Fruit fly (Drosophila melanogaster) whole organism, embryonic: Measurements from ENCODE around the gene Drgx.

ENCODE experiments used
- Adf1 ChIP-seq: fragments of 200-800 bp; sonication (Bioruptor generic); IDR thresholded peaks from 2 replicates; pipeline ENCODE4 v1.3.6; 2022; ENCODE audit warnings: missing biosample characterization, missing genetic modification characterization
- Bdp1 ChIP-seq: fragments of 200-800 bp; sonication (Bioruptor generic); optimal IDR thresholded peaks from 3 replicates; lab custom pipeline; 2016; ENCODE audit warnings: missing biosample characterization, missing genetic modification characterization
- BtbVII ChIP-seq: fragments of 200-800 bp; sonication (Bioruptor generic); optimal IDR thresholded peaks from 3 replicates; lab custom pipeline; 2017; ENCODE audit warnings: missing biosample characterization, mild to moderate bottlenecking, missing genetic modification characterization
- CG10959 ChIP-seq: fragments of 200-800 bp; sonication (Bioruptor generic); IDR thresholded peaks from 2 replicates; pipeline ENCODE4 v1.3.6; 2022; ENCODE audit warnings: missing biosample characterization, missing genetic modification characterization
- CG11560 ChIP-seq: fragments of 200-800 bp; sonication (Bioruptor generic); IDR thresholded peaks from 3 replicates; pipeline ENCODE4 v1.3.6; 2022; ENCODE audit warnings: missing biosample characterization, missing genetic modification characterization
- CG11696 ChIP-seq: fragments of 200-800 bp; sonication (Bioruptor generic); IDR thresholded peaks from 2 replicates; pipeline ENCODE4 v1.3.6; 2022; ENCODE audit warnings: missing biosample characterization, missing genetic modification characterization
- CG13287 ChIP-seq: fragments of 200-800 bp; sonication (Bioruptor generic); IDR thresholded peaks from 2 replicates; pipeline ENCODE4 v1.3.6; 2022; ENCODE audit warnings: missing biosample characterization, missing genetic modification characterization; ENCODE audit not compliant: partially characterized antibody
- CG14965 ChIP-seq: fragments of 200-800 bp; sonication (Bioruptor generic); optimal IDR thresholded peaks from 2 replicates; lab custom pipeline; 2016; ENCODE audit warnings: missing biosample characterization, missing genetic modification characterization, borderline replicate concordance
- CG15269 ChIP-seq: fragments of 200-800 bp; sonication (Bioruptor generic); optimal IDR thresholded peaks from 2 replicates; lab custom pipeline; 2018; ENCODE audit warnings: missing biosample characterization, mild to moderate bottlenecking, missing genetic modification characterization, moderate library complexity
- CG17568 ChIP-seq: fragments of 200-800 bp; sonication (Bioruptor generic); optimal IDR thresholded peaks from 2 replicates; lab custom pipeline; 2018; ENCODE audit warnings: missing biosample characterization, mild to moderate bottlenecking, missing genetic modification characterization, moderate library complexity
- CG1792 ChIP-seq: fragments of 200-800 bp; sonication (Bioruptor generic); optimal IDR thresholded peaks from 2 replicates; lab custom pipeline; 2016; ENCODE audit warnings: missing biosample characterization, missing genetic modification characterization
- CG1832 ChIP-seq: fragments of 200-800 bp; sonication (Bioruptor generic); optimal IDR thresholded peaks from 2 replicates; lab custom pipeline; 2017; ENCODE audit warnings: missing biosample characterization, mild to moderate bottlenecking, missing genetic modification characterization, inconsistent platforms
- CG2202 ChIP-seq: fragments of 200-800 bp; sonication (Bioruptor generic); optimal IDR thresholded peaks from 2 replicates; lab custom pipeline; 2018; ENCODE audit warnings: missing biosample characterization, mild to moderate bottlenecking, missing genetic modification characterization
- CG30403 ChIP-seq: fragments of 200-800 bp; sonication (Bioruptor generic); optimal IDR thresholded peaks from 3 replicates; lab custom pipeline; 2016; ENCODE audit warnings: missing biosample characterization, missing genetic modification characterization
- CG34376 ChIP-seq: fragments of 200-800 bp; sonication (Bioruptor generic); optimal IDR thresholded peaks from 2 replicates; lab custom pipeline; 2018; ENCODE audit warnings: missing biosample characterization, mild to moderate bottlenecking, missing genetic modification characterization
- CG3838 ChIP-seq: fragments of 200-800 bp; sonication (Bioruptor generic); optimal IDR thresholded peaks from 3 replicates; lab custom pipeline; 2016; ENCODE audit warnings: missing biosample characterization, missing genetic modification characterization
- CG43689 ChIP-seq: fragments of 200-800 bp; sonication (Bioruptor generic); IDR thresholded peaks from 2 replicates; pipeline ENCODE4 v1.3.6; 2022; ENCODE audit warnings: missing biosample characterization, missing genetic modification characterization
- CG4707 ChIP-seq: fragments of 200-800 bp; sonication (Bioruptor generic); optimal IDR thresholded peaks from 2 replicates; lab custom pipeline; 2018; ENCODE audit warnings: missing biosample characterization, mild to moderate bottlenecking, missing genetic modification characterization, moderate library complexity
- CG6175 ChIP-seq: fragments of 200-800 bp; sonication (Bioruptor generic); IDR thresholded peaks from 3 replicates; pipeline ENCODE4 v1.3.6; 2022; ENCODE audit warnings: missing biosample characterization, missing genetic modification characterization
- CG6654 ChIP-seq: fragments of 200-800 bp; sonication (Bioruptor generic); optimal IDR thresholded peaks from 2 replicates; lab custom pipeline; 2017; ENCODE audit warnings: missing biosample characterization, mild to moderate bottlenecking, missing genetic modification characterization
- CG7357 ChIP-seq: fragments of 200-800 bp; sonication (Bioruptor generic); IDR thresholded peaks from 3 replicates; pipeline ENCODE4 v1.3.6; 2022; ENCODE audit warnings: missing biosample characterization, missing genetic modification characterization
- CG7786 ChIP-seq: fragments of 200-800 bp; sonication (Bioruptor generic); optimal IDR thresholded peaks from 2 replicates; lab custom pipeline; 2016; ENCODE audit warnings: missing biosample characterization, missing genetic modification characterization
- CG8765 ChIP-seq: fragments of 200-800 bp; sonication (Bioruptor generic); IDR thresholded peaks from 2 replicates; pipeline ENCODE4 v1.3.6; 2022; ENCODE audit warnings: missing biosample characterization, missing genetic modification characterization
- CG9727 ChIP-seq: fragments of 200-800 bp; sonication (Bioruptor generic); optimal IDR thresholded peaks from 3 replicates; lab custom pipeline; 2017; ENCODE audit warnings: missing biosample characterization, mild to moderate bottlenecking, missing genetic modification characterization
- CTCF ChIP-seq: fragments of 200-800 bp; sonication (Bioruptor generic); optimal IDR thresholded peaks from 2 replicates; lab custom pipeline; 2017; ENCODE audit warnings: missing biosample characterization, mild to moderate bottlenecking, missing genetic modification characterization, moderate library complexity
- Dek ChIP-seq: fragments of 200-800 bp; sonication (Bioruptor generic); optimal IDR thresholded peaks from 3 replicates; lab custom pipeline; 2019; ENCODE audit warnings: missing biosample characterization, mild to moderate bottlenecking, missing genetic modification characterization, moderate library complexity
- Dll ChIP-seq: fragments of 200-800 bp; sonication (Bioruptor generic); IDR thresholded peaks from 4 replicates; pipeline ENCODE4 v1.3.6; 2022; ENCODE audit warnings: missing biosample characterization, missing genetic modification characterization; ENCODE audit not compliant: partially characterized antibody
- E2f1 ChIP-seq: fragments of 200-800 bp; sonication (Bioruptor generic); IDR thresholded peaks from 2 replicates; pipeline ENCODE4 v1.3.6; 2022; ENCODE audit warnings: missing biosample characterization, missing genetic modification characterization
- HLHmδ ChIP-seq: fragments of 200-800 bp; sonication (Bioruptor generic); optimal IDR thresholded peaks from 2 replicates; lab custom pipeline; 2018; ENCODE audit warnings: missing biosample characterization, mild to moderate bottlenecking, missing genetic modification characterization, moderate library complexity
- Hsf ChIP-seq: fragments of 200-800 bp; sonication (Bioruptor generic); optimal IDR thresholded peaks from 3 replicates; lab custom pipeline; 2016; ENCODE audit warnings: missing biosample characterization, missing genetic modification characterization
- NK7.1 ChIP-seq: fragments of 200-800 bp; sonication (Bioruptor generic); optimal IDR thresholded peaks from 3 replicates; lab custom pipeline; 2016; ENCODE audit warnings: missing biosample characterization, missing genetic modification characterization
- Nf-YA ChIP-seq: fragments of 200-800 bp; sonication (Bioruptor generic); IDR thresholded peaks from 2 replicates; pipeline ENCODE4 v1.3.6; 2022; ENCODE audit warnings: missing biosample characterization, missing genetic modification characterization
- Sry-β ChIP-seq: fragments of 200-800 bp; sonication (Bioruptor generic); optimal IDR thresholded peaks from 2 replicates; lab custom pipeline; 2018; ENCODE audit warnings: missing biosample characterization, mild to moderate bottlenecking, missing genetic modification characterization, moderate library complexity
- Tbp ChIP-seq: fragments of >200 bp; optimal IDR thresholded peaks from 2 replicates; lab custom pipeline; 2018; ENCODE audit warnings: missing biosample characterization, missing genetic modification characterization
- ara ChIP-seq: fragments of 200-800 bp; sonication (Bioruptor generic); IDR thresholded peaks from 2 replicates; pipeline ENCODE4 v1.3.6; 2022; ENCODE audit warnings: missing biosample characterization, missing genetic modification characterization
- ato ChIP-seq: fragments of 200-800 bp; sonication (Bioruptor generic); IDR thresholded peaks from 2 replicates; pipeline ENCODE4 v1.3.6; 2022; ENCODE audit warnings: missing biosample characterization, missing genetic modification characterization; ENCODE audit not compliant: partially characterized antibody
- chif ChIP-seq, 2 experiments: fragments of 200-800 bp; sonication (Bioruptor generic); optimal IDR thresholded peaks; 3 replicates each; lab custom pipeline; 2016; ENCODE audit warnings: missing biosample characterization in 2 of 2, missing genetic modification characterization in 2 of 2
- crc ChIP-seq: fragments of 200-800 bp; sonication (Bioruptor generic); optimal IDR thresholded peaks from 2 replicates; lab custom pipeline; 2016; ENCODE audit warnings: missing biosample characterization, missing genetic modification characterization
- cwo ChIP-seq: fragments of 200-800 bp; sonication (Bioruptor generic); optimal IDR thresholded peaks from 3 replicates; lab custom pipeline; 2017; ENCODE audit warnings: missing biosample characterization, missing genetic modification characterization, mild to moderate bottlenecking, moderate library complexity, missing genetic modification reagents
- eve ChIP-seq, 2 experiments: fragments of >200 bp; optimal IDR thresholded peaks; 2 replicates each; lab custom pipeline; 2017; ENCODE audit warnings: missing biosample characterization in 2 of 2, missing genetic modification characterization in 2 of 2
- fd96Cb ChIP-seq: fragments of 200-800 bp; sonication (Bioruptor generic); optimal IDR thresholded peaks from 2 replicates; lab custom pipeline; 2018; ENCODE audit warnings: missing biosample characterization, mild to moderate bottlenecking, missing genetic modification characterization, moderate library complexity
- inv ChIP-seq: fragments of 200-800 bp; sonication (Bioruptor generic); IDR thresholded peaks from 2 replicates; pipeline ENCODE4 v1.3.6; 2022; ENCODE audit warnings: missing biosample characterization, missing genetic modification characterization; ENCODE audit not compliant: partially characterized antibody
- knrl ChIP-seq: fragments of 200-800 bp; sonication (Bioruptor generic); IDR thresholded peaks from 3 replicates; pipeline ENCODE4 v1.3.6; 2022; ENCODE audit warnings: missing biosample characterization, missing genetic modification characterization; ENCODE audit not compliant: partially characterized antibody
- lab ChIP-seq: fragments of 200-800 bp; sonication (Bioruptor generic); optimal IDR thresholded peaks from 3 replicates; lab custom pipeline; 2017; ENCODE audit warnings: missing biosample characterization, missing genetic modification characterization, mild to moderate bottlenecking, moderate library complexity, missing genetic modification reagents
- nerfin-1 ChIP-seq: fragments of 200-800 bp; sonication (Bioruptor generic); optimal IDR thresholded peaks from 3 replicates; lab custom pipeline; 2019; ENCODE audit warnings: missing biosample characterization, mild to moderate bottlenecking, missing genetic modification characterization, moderate library complexity
- pan ChIP-seq, 4 experiments: fragments of >200 bp in 3 of 4; fragments of 200-800 bp in 1 of 4; sonication (Bioruptor generic) in 1 of 4; optimal IDR thresholded peaks in 3 of 4; IDR thresholded peaks in 1 of 4; 2 replicates each; pipeline versions ENCODE4 v1.3.6 to Lab custom; 2017 to 2022; ENCODE audit warnings: missing biosample characterization in 2 of 4, missing genetic modification characterization in 2 of 4, mixed read lengths in 1 of 4
- rib ChIP-seq: fragments of 200-800 bp; sonication (Bioruptor generic); IDR thresholded peaks from 2 replicates; pipeline ENCODE4 v1.3.6; 2022; ENCODE audit warnings: missing biosample characterization, missing genetic modification characterization
- sima ChIP-seq: fragments of 200-800 bp; sonication (Bioruptor generic); optimal IDR thresholded peaks from 2 replicates; lab custom pipeline; 2016; ENCODE audit warnings: missing biosample characterization, missing genetic modification characterization
- sisA ChIP-seq: fragments of 200-800 bp; sonication (Bioruptor generic); IDR thresholded peaks from 2 replicates; pipeline ENCODE4 v1.3.6; 2022; ENCODE audit warnings: missing biosample characterization, missing genetic modification characterization
- tgo ChIP-seq: fragments of 200-800 bp; sonication (Bioruptor generic); IDR thresholded peaks from 3 replicates; pipeline ENCODE4 v1.3.6; 2022; ENCODE audit warnings: missing biosample characterization, missing genetic modification characterization
- tio ChIP-seq: fragments of 200-800 bp; sonication (Bioruptor generic); optimal IDR thresholded peaks from 2 replicates; lab custom pipeline; 2017; ENCODE audit warnings: missing biosample characterization, missing genetic modification characterization, inconsistent platforms
- zf30C ChIP-seq: fragments of 200-800 bp; sonication (Bioruptor generic); optimal IDR thresholded peaks from 3 replicates; lab custom pipeline; 2018; ENCODE audit warnings: missing biosample characterization, mild to moderate bottlenecking, missing genetic modification characterization

The Drgx gene

dm6 chr2L:3737682-3738081 is 75.1 kb downstream of the Drgx start:
- TF ChIP-seq CG1832 = no peak
- TF ChIP-seq BtbVII = no peak
- TF ChIP-seq CG13287 (GFP tag; lab: Robert Waterston, UW) = no peak
- peak; percentile 7 for TF ChIP-seq CG30403 (GFP tag; lab: Kevin White, UChicago)
- TF ChIP-seq sisA (GFP tag; lab: Robert Waterston, UW) = no peak
- TF ChIP-seq CG6654 = no peak
- no peak for TF ChIP-seq Sry-β (GFP tag; lab: Kevin White, UChicago)
- TF ChIP-seq fd96Cb (tag; lab: Kevin White, UChicago) = no peak
- no peak for TF ChIP-seq CG1792 (GFP tag; lab: Kevin White, UChicago)
- no peak for TF ChIP-seq ara
- no peak for TF ChIP-seq Bdp1
- TF ChIP-seq crc (GFP tag; lab: Kevin White, UChicago) = no peak
- peak in 1 of 2 experiments; percentile 22 for TF ChIP-seq eve (GFP tag; optimal IDR thresholded peaks at IDR 0.05; lab: Kevin White, UChicago)
- TF ChIP-seq lab (GFP tag; lab: Kevin White, UChicago) = peak; percentile 11
- TF ChIP-seq zf30C = no peak
- peak; percentile 0 for TF ChIP-seq CG9727
- TF ChIP-seq HLHmδ = no peak
- TF ChIP-seq CTCF (GFP tag; lab: Kevin White, UChicago) = no peak
- no peak for TF ChIP-seq E2f1 (GFP tag; lab: Robert Waterston, UW)
- TF ChIP-seq CG11560 = no peak
- TF ChIP-seq Tbp = no peak
- TF ChIP-seq sima (GFP tag; lab: Kevin White, UChicago) = no peak
- TF ChIP-seq inv = no peak
- TF ChIP-seq pan (optimal IDR thresholded peaks at IDR 0.05; lab: Kevin White, UChicago) = no peak
- no peak for TF ChIP-seq pan (GFP tag; optimal IDR thresholded peaks at IDR 0.05 in 1 of 2, IDR thresholded peaks at IDR 0.05 in 1 of 2)
- no peak for TF ChIP-seq Adf1 (GFP tag; lab: Robert Waterston, UW)
- TF ChIP-seq CG7786 (GFP tag; lab: Kevin White, UChicago) = no peak
- TF ChIP-seq CG3838 (GFP tag; lab: Kevin White, UChicago) = no peak
- TF ChIP-seq cwo (GFP tag; lab: Kevin White, UChicago) = no peak
- TF ChIP-seq Hsf (GFP tag; lab: Kevin White, UChicago) = no peak
- no peak for TF ChIP-seq Nf-YA (GFP tag; lab: Robert Waterston, UW)
- no peak for TF ChIP-seq CG4707 (GFP tag; lab: Kevin White, UChicago)
- TF ChIP-seq CG2202 (tag; lab: Kevin White, UChicago) = no peak
- no peak for TF ChIP-seq Dll (GFP tag; lab: Robert Waterston, UW)
- no peak for TF ChIP-seq CG8765 (GFP tag; lab: Robert Waterston, UW)
- TF ChIP-seq knrl (GFP tag; lab: Robert Waterston, UW) = no peak
- peak; percentile 17 for TF ChIP-seq tio (GFP tag; lab: Kevin White, UChicago)
- TF ChIP-seq CG15269 (tag; lab: Kevin White, UChicago) = peak; percentile 29
- TF ChIP-seq CG43689 (GFP tag; lab: Robert Waterston, UW) = no peak
- no peak for TF ChIP-seq NK7.1
- no peak for TF ChIP-seq rib (GFP tag; lab: Robert Waterston, UW)
- TF ChIP-seq CG34376 (GFP tag; lab: Kevin White, UChicago) = no peak
- no peak for TF ChIP-seq chif (GFP tag; optimal IDR thresholded peaks at IDR 0.05; lab: Kevin White, UChicago)
- TF ChIP-seq CG14965 (GFP tag; lab: Kevin White, UChicago) = no peak
- no peak for TF ChIP-seq CG11696 (GFP tag; lab: Robert Waterston, UW)
- TF ChIP-seq CG17568 (GFP tag; lab: Kevin White, UChicago) = no peak
- no peak for TF ChIP-seq Dek (tag; lab: Kevin White, UChicago)
- TF ChIP-seq tgo (GFP tag; lab: Robert Waterston, UW) = no peak
- no peak for TF ChIP-seq ato
- TF ChIP-seq CG6175 = no peak
- TF ChIP-seq nerfin-1 (tag; lab: Kevin White, UChicago) = no peak
- no peak for TF ChIP-seq CG10959
- TF ChIP-seq CG7357 (GFP tag; lab: Robert Waterston, UW) = no peak
